Worm (Caenorhabditis elegans): Measurements from ENCODE around the gene srx-48.
"Not testable (repeated sequence)": the region's sequence is repeated elsewhere in the genome, so short reads cannot be mapped to it uniquely, and the experiment has no call there.

The srx-48 gene

DNA sequence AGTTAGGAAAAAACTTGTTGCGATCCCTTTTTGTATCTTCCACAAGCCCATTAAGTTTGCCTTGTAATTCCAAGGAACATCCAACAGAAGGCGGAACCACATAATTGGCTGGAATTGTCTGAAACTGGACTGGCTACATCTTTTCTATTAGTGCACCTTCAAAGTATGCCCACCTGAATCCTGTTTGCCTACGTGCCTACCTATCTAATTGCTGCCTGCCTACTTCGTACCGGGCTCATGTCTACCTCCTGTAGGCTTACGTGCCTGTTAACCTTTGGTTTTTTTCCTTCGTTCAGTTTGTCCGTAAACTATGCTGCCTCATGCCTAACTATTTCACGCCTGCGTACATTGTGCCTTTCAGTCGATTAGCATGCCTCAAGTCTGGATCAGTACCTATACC, 33.9 kb upstream of the srx-48 start, which contains the start of gene wrt-7:
TSS of gene wrt-7 (minus strand) at position 101 of the 400 bp plus-strand sequence.
- no peak for TF ChIP-seq tbx-37 (GFP tag; conservative IDR thresholded peaks at IDR 0.05)
- TF ChIP-seq flt-1 (GFP tag; IDR thresholded peaks at IDR 0.05): no peak

DNA sequence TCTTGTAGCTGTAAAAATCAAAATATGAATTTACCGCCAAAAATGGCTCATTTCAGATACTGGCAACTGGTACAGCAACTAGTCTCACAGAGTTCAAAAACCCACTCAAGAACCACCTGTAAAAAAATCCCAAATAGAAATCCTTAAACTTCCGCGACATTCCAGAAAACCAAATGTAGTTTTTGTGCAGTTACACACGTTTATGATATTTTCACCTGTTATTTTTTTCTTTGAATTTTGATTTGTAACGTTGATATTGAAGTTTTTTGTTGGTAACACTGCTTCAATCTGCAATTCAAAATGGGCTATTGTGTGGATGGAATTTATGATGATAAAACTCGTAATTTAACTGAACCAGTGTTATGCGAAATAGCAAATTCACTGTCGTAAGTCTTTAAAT, 29.3 kb upstream of the srx-48 start, which contains the start of gene srw-113:
TSS of gene srw-113 (plus strand) at position 301 of the 400 bp plus-strand sequence.
- TF ChIP-seq sea-1 (GFP tag; conservative IDR thresholded peaks at IDR 0.05) (no peak), hnd-1 (tag; optimal IDR thresholded peaks at IDR 0.05) (no peak), scrt-1 (GFP tag; IDR thresholded peaks at IDR 0.05) (no peak), aly-1 (tag; optimal IDR thresholded peaks at IDR 0.05) (no peak), ceh-36 (tag; optimal IDR thresholded peaks at IDR 0.05) (no peak), tbx-37 (GFP tag; conservative IDR thresholded peaks at IDR 0.05) (no peak), ceh-13 (GFP tag; optimal IDR thresholded peaks at IDR 0.05) (no peak), ets-7 (tag; optimal IDR thresholded peaks at IDR 0.05) (no peak), hmg-4 (GFP tag; optimal IDR thresholded peaks at IDR 0.05) (no peak), B0310.2 (tag; optimal IDR thresholded peaks at IDR 0.05) (no peak), flt-1 (GFP tag; IDR thresholded peaks at IDR 0.05) (no peak), ama-1 (optimal IDR thresholded peaks at IDR 0.05) (no peak), F13C5.2 (tag; optimal IDR thresholded peaks at IDR 0.05) (no peak), pes-1 (GFP tag; IDR thresholded peaks at IDR 0.05) (no peak), hmbx-1 (tag; optimal IDR thresholded peaks at IDR 0.05) (no peak)

DNA sequence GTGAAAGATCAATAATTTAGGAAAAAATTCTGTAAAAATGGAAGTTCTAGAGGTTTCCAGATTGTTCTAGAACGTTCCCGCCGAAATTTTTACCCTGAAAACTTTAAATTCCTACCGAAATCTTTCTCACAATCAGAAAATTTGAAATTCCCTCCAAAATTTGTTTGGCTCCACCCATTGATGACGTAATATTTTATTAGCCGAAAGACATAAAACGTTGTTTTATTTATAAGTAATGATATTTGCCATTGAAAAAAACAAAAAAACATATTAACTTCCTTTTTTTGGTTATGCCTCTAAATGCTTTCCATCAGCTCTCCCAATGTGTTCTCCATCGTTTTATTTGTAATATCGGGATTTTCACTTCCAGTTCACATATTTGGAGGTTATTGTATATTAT, 26.8 kb upstream of the srx-48 start, which contains the start of gene srh-295:
TSS of gene srh-295 (plus strand) at position 301 of the 400 bp plus-strand sequence.
- TF ChIP-seq tbx-11 (GFP tag; IDR thresholded peaks at IDR 0.05) (no peak), ets-7 (tag; optimal IDR thresholded peaks at IDR 0.05) (no peak), tra-4 (tag; optimal IDR thresholded peaks at IDR 0.05) (no peak), flt-1 (GFP tag; IDR thresholded peaks at IDR 0.05) (no peak), tbx-37 (GFP tag; conservative IDR thresholded peaks at IDR 0.05) (no peak), F13C5.2 (tag; optimal IDR thresholded peaks at IDR 0.05) (no peak), scrt-1 (GFP tag; IDR thresholded peaks at IDR 0.05) (no peak), ceh-36 (tag; optimal IDR thresholded peaks at IDR 0.05) (no peak), pes-1 (GFP tag; IDR thresholded peaks at IDR 0.05) (no peak), ceh-13 (GFP tag; optimal IDR thresholded peaks at IDR 0.05) (no peak), sea-1 (GFP tag; conservative IDR thresholded peaks at IDR 0.05) (no peak), hmg-4 (GFP tag; optimal IDR thresholded peaks at IDR 0.05) (no peak), B0310.2 (tag; optimal IDR thresholded peaks at IDR 0.05) (no peak), aly-1 (tag; optimal IDR thresholded peaks at IDR 0.05) (no peak)

DNA sequence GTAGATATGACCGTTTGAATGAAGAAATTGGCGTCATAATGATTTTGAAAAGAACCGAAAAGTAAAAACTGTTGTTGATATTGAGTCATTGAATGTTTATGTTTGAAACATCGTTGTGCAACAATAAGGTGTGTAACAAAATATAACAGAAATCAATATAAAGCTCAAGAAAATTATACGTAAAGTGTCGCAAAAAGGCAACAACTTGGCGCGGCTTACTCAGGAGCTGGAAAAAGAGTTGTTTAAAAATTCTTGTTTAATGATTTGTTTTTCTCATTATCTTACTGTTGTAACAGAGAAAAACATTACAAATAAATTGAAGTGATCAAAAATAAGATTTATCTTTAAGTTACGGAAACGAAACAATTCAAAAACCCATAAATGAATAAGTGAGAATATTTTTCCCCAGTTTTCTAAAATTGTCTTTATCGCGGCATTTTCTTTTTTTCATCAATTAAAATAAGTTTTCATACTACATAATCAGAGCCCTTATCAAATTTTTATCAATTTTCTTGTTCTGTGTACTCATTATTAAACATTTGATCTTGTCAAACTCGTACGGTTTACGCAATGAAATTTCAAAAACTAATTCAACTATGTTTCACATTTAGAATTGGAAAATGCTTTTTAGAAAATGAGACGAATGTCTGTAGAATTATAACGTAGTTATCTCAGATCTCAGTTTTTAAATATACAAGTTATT, 24.4 kb upstream of the srx-48 start, which contains the start of gene ZK1037.6:
TSS of gene ZK1037.6 (minus strand) at position 51 of the 703 bp plus-strand sequence.
- TF ChIP-seq ceh-13 (GFP tag; optimal IDR thresholded peaks at IDR 0.05): no peak
- TF ChIP-seq tra-4 (tag; optimal IDR thresholded peaks at IDR 0.05): no peak
- TF ChIP-seq ama-1 (optimal IDR thresholded peaks at IDR 0.05): no peak
- TF ChIP-seq flt-1 (GFP tag; IDR thresholded peaks at IDR 0.05): no peak
- TF ChIP-seq aly-1 (tag; optimal IDR thresholded peaks at IDR 0.05): no peak
- no peak for TF ChIP-seq ceh-36 (tag; optimal IDR thresholded peaks at IDR 0.05)
- no peak for TF ChIP-seq F13C5.2 (tag; optimal IDR thresholded peaks at IDR 0.05)
- no peak for TF ChIP-seq tbx-11 (GFP tag; IDR thresholded peaks at IDR 0.05)
- no peak for TF ChIP-seq hnd-1 (tag; optimal IDR thresholded peaks at IDR 0.05)
- TF ChIP-seq pes-1 (GFP tag; IDR thresholded peaks at IDR 0.05): no peak
- TF ChIP-seq scrt-1 (GFP tag; IDR thresholded peaks at IDR 0.05): no peak
- TF ChIP-seq B0310.2 (tag; optimal IDR thresholded peaks at IDR 0.05): no peak
- TF ChIP-seq tbx-37 (GFP tag; conservative IDR thresholded peaks at IDR 0.05): no peak
- no peak for TF ChIP-seq hmg-4 (GFP tag; optimal IDR thresholded peaks at IDR 0.05)
- no peak for TF ChIP-seq hmbx-1 (tag; optimal IDR thresholded peaks at IDR 0.05)
- TF ChIP-seq sea-1 (GFP tag; conservative IDR thresholded peaks at IDR 0.05): no peak
- no peak for TF ChIP-seq ets-7 (tag; optimal IDR thresholded peaks at IDR 0.05)

DNA sequence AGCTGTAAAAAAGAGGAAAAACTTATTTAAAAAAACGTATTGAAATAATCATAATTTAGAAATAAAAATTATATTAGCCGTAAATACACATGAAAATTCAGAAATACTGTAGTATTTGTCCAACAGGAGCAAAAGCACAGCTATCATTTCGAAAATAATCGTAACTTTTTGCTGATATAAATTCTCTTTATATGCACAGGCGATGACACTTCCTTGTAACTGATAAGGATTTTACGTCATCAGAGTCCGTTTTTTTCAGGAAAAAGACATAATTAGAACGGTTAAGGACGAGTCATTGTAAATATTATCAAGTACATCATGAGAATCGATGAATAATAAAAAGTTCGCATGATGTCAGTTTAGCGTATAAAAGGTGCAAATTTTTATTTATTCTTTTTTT, 19.9 kb upstream of the srx-48 start:
- no peak for TF ChIP-seq ceh-13 (GFP tag; optimal IDR thresholded peaks at IDR 0.05)
- TF ChIP-seq ama-1 (optimal IDR thresholded peaks at IDR 0.05): no peak
- TF ChIP-seq tbx-11 (GFP tag; IDR thresholded peaks at IDR 0.05): no peak
- no peak for TF ChIP-seq ets-7 (tag; optimal IDR thresholded peaks at IDR 0.05)
- no peak for TF ChIP-seq tbx-37 (GFP tag; conservative IDR thresholded peaks at IDR 0.05)
- no peak for TF ChIP-seq aly-1 (tag; optimal IDR thresholded peaks at IDR 0.05)
- TF ChIP-seq hmbx-1 (tag; optimal IDR thresholded peaks at IDR 0.05): no peak
- no peak for TF ChIP-seq pes-1 (GFP tag; IDR thresholded peaks at IDR 0.05)
- no peak for TF ChIP-seq B0310.2 (tag; optimal IDR thresholded peaks at IDR 0.05)
- no peak for TF ChIP-seq hmg-4 (GFP tag; optimal IDR thresholded peaks at IDR 0.05)
- TF ChIP-seq scrt-1 (GFP tag; IDR thresholded peaks at IDR 0.05): no peak
- no peak for TF ChIP-seq ceh-36 (tag; optimal IDR thresholded peaks at IDR 0.05)
- TF ChIP-seq tra-4 (tag; optimal IDR thresholded peaks at IDR 0.05): no peak
- no peak for TF ChIP-seq hnd-1 (tag; optimal IDR thresholded peaks at IDR 0.05)
- no peak for TF ChIP-seq flt-1 (GFP tag; IDR thresholded peaks at IDR 0.05)
- no peak for TF ChIP-seq sea-1 (GFP tag; conservative IDR thresholded peaks at IDR 0.05)
- TF ChIP-seq F13C5.2 (tag; optimal IDR thresholded peaks at IDR 0.05): no peak

DNA sequence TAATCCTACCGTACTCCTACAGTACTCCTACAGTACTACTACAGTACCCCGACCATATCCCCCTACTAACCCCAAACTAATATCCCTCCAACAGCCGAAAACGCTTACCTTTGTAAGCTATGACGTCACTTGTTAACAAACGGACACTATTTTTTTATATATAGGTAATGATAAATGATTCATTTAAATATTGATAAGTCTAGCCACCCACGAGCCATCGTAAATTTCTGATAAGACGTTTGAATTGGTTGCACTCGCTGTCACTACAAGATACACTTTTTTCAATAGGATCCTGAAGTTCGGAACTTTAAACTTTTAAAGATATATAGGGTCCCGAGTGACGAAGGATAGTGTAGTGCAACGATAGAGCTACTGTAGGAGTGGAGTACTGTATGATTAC, 19.1 kb upstream of the srx-48 start, which contains the start of gene nhr-247:
TSS of gene nhr-247 (plus strand) at position 330 of the 400 bp plus-strand sequence.
- TF ChIP-seq pes-1 (GFP tag; IDR thresholded peaks at IDR 0.05); ceh-36 (tag; optimal IDR thresholded peaks at IDR 0.05); B0310.2 (tag; optimal IDR thresholded peaks at IDR 0.05): not testable (repeated sequence)

DNA sequence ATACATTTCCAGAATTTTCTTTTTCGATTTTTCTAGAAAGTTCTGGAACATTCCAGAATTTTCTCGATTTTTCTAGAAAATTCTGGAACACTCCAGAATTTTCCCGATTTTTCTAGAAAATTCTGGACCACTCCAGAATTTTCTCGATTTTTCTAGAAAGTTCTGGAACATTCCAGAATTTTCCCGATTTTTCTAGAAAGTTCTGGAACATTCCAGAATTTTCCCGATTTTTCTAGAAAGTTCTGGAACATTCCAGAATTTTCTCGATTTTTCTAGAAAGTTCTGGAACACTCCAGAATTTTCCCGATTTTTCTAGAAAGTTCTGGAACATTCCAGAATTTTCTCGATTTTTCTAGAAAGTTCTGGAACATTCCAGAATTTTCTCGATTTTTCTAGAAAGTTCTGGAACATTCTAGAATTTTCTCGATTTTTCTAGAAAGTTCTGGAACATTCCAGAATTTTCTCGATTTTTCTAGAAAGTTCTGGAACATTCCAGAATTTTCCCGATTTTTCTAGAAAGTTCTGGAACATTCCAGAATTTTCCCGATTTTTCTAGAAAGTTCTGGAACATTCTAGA, 17.3 kb upstream of the srx-48 start:
- TF ChIP-seq flt-1 (GFP tag; IDR thresholded peaks at IDR 0.05) (peak; percentile 51; the same call in 1 of the 2 replicates), pes-1 (GFP tag; IDR thresholded peaks at IDR 0.05) (peak; percentile 64)

All from whole organism, early embryonic.